Worm (Caenorhabditis elegans) whole organism, L1 larva: ENCODE data around the gene rps-22.

Experiments
- C04F5.9 ChIP-seq: sonication (generic microtip); optimal IDR thresholded peaks from 2 replicates; lab custom pipeline; 2016; ENCODE audit warnings: missing genetic modification characterization, missing compliant biosample characterization
- F16B12.6 ChIP-seq: fragments of 150-350 bp; optimal IDR thresholded peaks from 2 replicates; lab custom pipeline; 2014; ENCODE audit warnings: missing biosample characterization, missing genetic modification characterization
- aly-2 ChIP-seq: fragments of 150-350 bp; optimal IDR thresholded peaks from 2 replicates; lab custom pipeline; 2014; ENCODE audit warnings: missing biosample characterization, missing genetic modification characterization
- ceh-8 ChIP-seq: fragments of 200-800 bp; sonication (Bioruptor generic); optimal IDR thresholded peaks from 2 replicates; lab custom pipeline; 2018; ENCODE audit warnings: mild to moderate bottlenecking, missing genetic modification characterization, moderate library complexity, missing compliant biosample characterization
- ceh-82 ChIP-seq, 3 experiments: fragments of 150-350 bp in 1 of 3; sonication (generic microtip) in 2 of 3; optimal IDR thresholded peaks; 2 replicates each; lab custom pipeline; 2014 to 2017; ENCODE audit warnings: missing biosample characterization in 3 of 3, missing genetic modification characterization in 3 of 3
- ceh-88 ChIP-seq: fragments of 200-800 bp; sonication (Bioruptor generic); IDR thresholded peaks from 2 replicates; pipeline ENCODE4 v1.3.6; 2022; ENCODE audit warnings: missing genetic modification characterization, missing compliant biosample characterization
- ces-1 ChIP-seq: fragments of 150-350 bp; optimal IDR thresholded peaks from 2 replicates; lab custom pipeline; 2014; ENCODE audit warnings: missing biosample characterization, missing genetic modification reagents, missing genetic modification characterization
- efl-1 ChIP-seq, 4 experiments: fragments of 150-350 bp; optimal IDR thresholded peaks in 3 of 4; peaks in 1 of 4; 1 replicate in 1 of 4; 2 replicates in 3 of 4; lab custom pipeline; 2014; ENCODE audit warnings: missing biosample characterization in 2 of 4, missing genetic modification characterization in 2 of 4, missing genetic modification reagents in 2 of 4
- efl-3 ChIP-seq: fragments of 200-800 bp; sonication (Bioruptor generic); optimal IDR thresholded peaks from 2 replicates; lab custom pipeline; 2018; ENCODE audit warnings: mild to moderate bottlenecking, missing genetic modification characterization, missing compliant biosample characterization
- hlh-17 ChIP-seq: fragments of 200-800 bp; sonication (Bioruptor generic); optimal IDR thresholded peaks from 2 replicates; lab custom pipeline; 2018; ENCODE audit warnings: missing genetic modification characterization, mild to moderate bottlenecking, missing compliant biosample characterization, moderate library complexity, borderline replicate concordance
- isw-1 ChIP-seq: fragments of 200-800 bp; sonication (Bioruptor generic); IDR thresholded peaks from 2 replicates; pipeline ENCODE4 v1.3.6; 2022; ENCODE audit warnings: missing genetic modification characterization, missing compliant biosample characterization
- lin-13 ChIP-seq: fragments of 150-350 bp; optimal IDR thresholded peaks from 2 replicates; lab custom pipeline; 2014; ENCODE audit warnings: missing biosample characterization, missing genetic modification reagents, missing genetic modification characterization
- lin-14 ChIP-seq: fragments of 200-800 bp; sonication (Bioruptor generic); optimal IDR thresholded peaks from 2 replicates; lab custom pipeline; 2018; ENCODE audit warnings: mild to moderate bottlenecking, missing genetic modification characterization, moderate library complexity, missing compliant biosample characterization
- lir-3 ChIP-seq: sonication (generic microtip); optimal IDR thresholded peaks from 2 replicates; lab custom pipeline; 2016; ENCODE audit warnings: mild to moderate bottlenecking, missing genetic modification characterization, moderate library complexity, missing compliant biosample characterization; ENCODE audit not compliant: poor library complexity
- lsy-2 ChIP-seq, 2 experiments: fragments of 150-350 bp; optimal IDR thresholded peaks; 2 replicates each; lab custom pipeline; 2014; ENCODE audit warnings: missing biosample characterization in 2 of 2, missing genetic modification characterization in 2 of 2
- mdl-1 ChIP-seq, 2 experiments: fragments of 150-350 bp; optimal IDR thresholded peaks; 2 replicates each; lab custom pipeline; 2014 to 2017; ENCODE audit warnings: missing biosample characterization in 2 of 2, missing genetic modification characterization in 2 of 2, inconsistent platforms in 1 of 2
- nhr-11 ChIP-seq: fragments of 150-350 bp; optimal IDR thresholded peaks from 2 replicates; lab custom pipeline; 2014; ENCODE audit warnings: missing biosample characterization, missing genetic modification characterization
- nhr-12 ChIP-seq: sonication (generic microtip); optimal IDR thresholded peaks from 2 replicates; lab custom pipeline; 2017; ENCODE audit warnings: missing biosample characterization, missing genetic modification characterization
- nhr-19 ChIP-seq: fragments of 200-800 bp; sonication (Bioruptor generic); conservative IDR thresholded peaks from 2 replicates; pipeline ENCODE4 v1.3.6; 2022; ENCODE audit warnings: missing genetic modification characterization, missing compliant biosample characterization
- nhr-20 ChIP-seq: sonication (generic microtip); optimal IDR thresholded peaks from 2 replicates; lab custom pipeline; 2016; ENCODE audit warnings: mild to moderate bottlenecking, missing genetic modification characterization, missing compliant biosample characterization
- nhr-71 ChIP-seq: sonication (generic microtip); optimal IDR thresholded peaks from 2 replicates; lab custom pipeline; 2016; ENCODE audit warnings: mild to moderate bottlenecking, missing genetic modification characterization, moderate library complexity, missing compliant biosample characterization
- nhr-85 ChIP-seq: sonication (generic microtip); peaks from one replicate; lab custom pipeline; 2016; ENCODE audit warnings: missing genetic modification characterization, inconsistent platforms, missing compliant biosample characterization
- skn-1 ChIP-seq: fragments of 150-350 bp; optimal IDR thresholded peaks from 2 replicates; lab custom pipeline; 2014; ENCODE audit warnings: missing biosample characterization, missing genetic modification characterization
- sox-4 ChIP-seq: sonication (generic microtip); optimal IDR thresholded peaks from 2 replicates; lab custom pipeline; 2016; ENCODE audit warnings: missing genetic modification characterization, missing compliant biosample characterization
- sptf-1 ChIP-seq: fragments of 150-350 bp; optimal IDR thresholded peaks from 2 replicates; lab custom pipeline; 2014; ENCODE audit warnings: missing biosample characterization, missing genetic modification characterization
- sup-37 ChIP-seq: fragments of 200-800 bp; sonication (Bioruptor generic); optimal IDR thresholded peaks from 2 replicates; lab custom pipeline; 2018; ENCODE audit warnings: mild to moderate bottlenecking, missing genetic modification characterization, missing compliant biosample characterization
- swsn-7 ChIP-seq: sonication (generic microtip); optimal IDR thresholded peaks from 2 replicates; lab custom pipeline; 2016; ENCODE audit warnings: missing genetic modification characterization, missing compliant biosample characterization
- unc-86 ChIP-seq: sonication (generic microtip); optimal IDR thresholded peaks from 2 replicates; lab custom pipeline; 2016; ENCODE audit warnings: missing genetic modification characterization, missing compliant biosample characterization
- vab-15 ChIP-seq: sonication (generic microtip); optimal IDR thresholded peaks from 2 replicates; lab custom pipeline; 2017; ENCODE audit warnings: missing genotype, mild to moderate bottlenecking, missing genetic modification characterization, missing compliant biosample characterization
- zag-1 ChIP-seq: fragments of 150-350 bp; optimal IDR thresholded peaks from 2 replicates; lab custom pipeline; 2014; ENCODE audit warnings: missing biosample characterization, missing genetic modification characterization
- ztf-11 ChIP-seq, 2 experiments: sonication (generic microtip); optimal IDR thresholded peaks; 2 replicates each; lab custom pipeline; 2016 to 2017; ENCODE audit warnings: missing genetic modification characterization in 2 of 2, missing biosample characterization in 1 of 2, missing compliant biosample characterization in 1 of 2

The rps-22 gene

DNA sequence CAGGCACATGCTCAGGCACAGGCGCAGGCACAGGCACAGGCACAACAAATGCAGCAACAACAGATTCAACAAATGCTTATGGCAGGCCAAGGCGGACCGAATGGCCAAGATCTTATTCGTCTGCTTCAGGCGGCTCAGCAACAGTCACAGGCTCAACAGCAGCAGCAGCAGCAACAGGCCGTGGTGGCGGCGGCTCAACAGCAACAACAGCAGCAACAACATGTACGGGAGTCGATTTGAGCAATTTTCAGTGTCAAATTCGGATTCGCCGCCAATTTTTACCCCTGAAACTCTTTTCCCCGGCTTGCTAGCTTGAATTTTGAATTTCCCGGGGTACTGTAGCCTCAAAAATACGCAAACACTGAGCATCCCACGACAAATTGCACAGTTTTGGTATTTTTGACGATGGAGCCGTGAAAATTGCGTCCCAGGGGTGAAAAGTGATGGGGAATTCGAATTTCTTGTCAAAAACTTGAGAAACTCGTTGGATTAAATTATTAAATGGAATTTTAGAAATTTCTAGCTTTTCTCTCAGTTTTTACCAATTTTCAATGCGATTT lies 12.4 kb upstream of the rps-22 start:
- TF ChIP-seq swsn-7 (no peak), nhr-85 (peak; percentile 17), lsy-2 (tag; optimal IDR thresholded peaks at IDR 0.05; lab: Kevin White, UChicago) (peak; percentile 34 to 59), efl-1 (optimal IDR thresholded peaks at IDR 0.05; lab: Kevin White, UChicago) (no peak), efl-1 (GFP tag; optimal IDR thresholded peaks at IDR 0.05 in 1 of 2; lab: Kevin White, UChicago) (peak in 1 of 2 experiments; percentile 92), lin-13 (peak; percentile 70)

DNA sequence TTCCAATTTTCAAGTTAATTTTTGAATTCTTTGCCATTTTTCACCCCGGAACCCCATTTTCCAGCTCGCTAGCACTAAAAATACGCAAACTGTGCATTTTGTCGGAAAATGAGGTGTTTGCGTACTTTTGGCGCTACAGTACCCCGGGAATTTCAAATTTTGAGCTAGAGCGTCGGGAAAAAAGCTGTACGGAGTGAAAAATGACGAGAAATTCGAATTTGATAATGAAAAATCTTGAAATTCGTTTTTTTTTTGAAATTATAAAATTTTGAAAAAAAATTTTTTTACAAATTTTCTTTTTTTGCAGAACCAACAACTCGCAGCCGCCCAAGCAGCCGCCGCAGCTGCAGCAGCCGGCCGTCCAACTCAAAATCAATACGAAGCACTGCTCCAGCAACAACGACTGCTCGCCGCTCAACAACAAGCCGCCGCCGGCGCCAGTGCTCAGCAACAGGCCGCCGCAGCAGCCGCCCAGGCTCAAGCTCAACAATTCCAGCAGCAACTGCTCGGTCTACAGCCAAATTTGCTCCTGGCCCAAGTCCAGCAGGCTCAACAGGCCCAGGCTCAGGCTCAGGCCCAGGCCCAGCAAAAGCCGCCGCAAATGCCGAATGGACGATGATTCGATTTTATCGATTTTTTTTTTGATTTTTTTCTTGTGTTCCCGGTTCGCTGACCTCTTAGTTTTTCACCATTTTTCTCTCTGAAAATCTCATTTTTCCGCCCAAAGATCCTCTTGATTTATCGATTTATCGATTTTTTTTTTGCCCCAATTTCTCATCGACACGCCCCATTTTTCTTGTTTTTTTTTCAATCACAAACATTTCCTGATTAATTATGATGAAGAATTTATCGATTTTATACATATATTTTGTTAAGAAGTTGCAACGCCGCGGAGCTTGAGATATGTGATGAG lies 11.4 kb upstream of the rps-22 start:
- TF ChIP-seq sptf-1 (tag; lab: Kevin White, UChicago) = no peak
- no peak for TF ChIP-seq ceh-82 (tag; optimal IDR thresholded peaks at IDR 0.05; lab: Kevin White, UChicago)
- TF ChIP-seq lin-14 (GFP tag; lab: Kevin White, UChicago) = no peak
- TF ChIP-seq ceh-8 (GFP tag; lab: Kevin White, UChicago) = peak; percentile 0
- TF ChIP-seq nhr-12 (tag; lab: Kevin White, UChicago) = no peak
- no peak for TF ChIP-seq zag-1
- TF ChIP-seq hlh-17 (GFP tag; lab: Kevin White, UChicago) = no peak
- no peak for TF ChIP-seq nhr-19 (GFP tag; lab: Robert Waterston, UW)
- TF ChIP-seq lsy-2 (tag; optimal IDR thresholded peaks at IDR 0.05; lab: Kevin White, UChicago) = peak; percentile 55 to 58
- no peak for TF ChIP-seq mdl-1 (tag; optimal IDR thresholded peaks at IDR 0.05; lab: Kevin White, UChicago)
- no peak for TF ChIP-seq unc-86
- TF ChIP-seq efl-1 (optimal IDR thresholded peaks at IDR 0.05; lab: Kevin White, UChicago) = no peak
- TF ChIP-seq efl-1 (GFP tag; optimal IDR thresholded peaks at IDR 0.05 in 1 of 2; lab: Kevin White, UChicago) = peak in 1 of 2 experiments; percentile 77
- TF ChIP-seq nhr-71 (tag; lab: Kevin White, UChicago) = no peak
- TF ChIP-seq ztf-11 (tag; optimal IDR thresholded peaks at IDR 0.05; lab: Kevin White, UChicago) = no peak
- no peak for TF ChIP-seq ces-1
- peak; percentile 61 for TF ChIP-seq nhr-85

ce11 chrIII:1939625-1939988 lies 10.7 kb upstream of the rps-22 start:
- TF ChIP-seq efl-3 (GFP tag; lab: Kevin White, UChicago) = no peak
- no peak for TF ChIP-seq F16B12.6 (tag; lab: Kevin White, UChicago)
- TF ChIP-seq swsn-7 = no peak
- no peak for TF ChIP-seq skn-1 (tag; lab: Kevin White, UChicago)
- peak; percentile 24 to 61 for TF ChIP-seq lsy-2 (tag; optimal IDR thresholded peaks at IDR 0.05; lab: Kevin White, UChicago)
- TF ChIP-seq vab-15 (tag; lab: Kevin White, UChicago) = no peak
- TF ChIP-seq nhr-11 = no peak
- TF ChIP-seq lin-13 = peak; percentile 24
- no peak for TF ChIP-seq C04F5.9 (tag; lab: Kevin White, UChicago)
- peak; percentile 66 for TF ChIP-seq aly-2 (tag; lab: Kevin White, UChicago)
- TF ChIP-seq nhr-85 = peak; percentile 49
- TF ChIP-seq nhr-71 (tag; lab: Kevin White, UChicago) = no peak
- no peak for TF ChIP-seq lir-3
- TF ChIP-seq nhr-20 (tag; lab: Kevin White, UChicago) = no peak
- TF ChIP-seq efl-1 (optimal IDR thresholded peaks at IDR 0.05; lab: Kevin White, UChicago) = no peak
- TF ChIP-seq efl-1 (GFP tag; optimal IDR thresholded peaks at IDR 0.05 in 1 of 2; lab: Kevin White, UChicago) = peak in 1 of 2 experiments; percentile 54
- no peak for TF ChIP-seq sup-37 (GFP tag; lab: Kevin White, UChicago)

DNA sequence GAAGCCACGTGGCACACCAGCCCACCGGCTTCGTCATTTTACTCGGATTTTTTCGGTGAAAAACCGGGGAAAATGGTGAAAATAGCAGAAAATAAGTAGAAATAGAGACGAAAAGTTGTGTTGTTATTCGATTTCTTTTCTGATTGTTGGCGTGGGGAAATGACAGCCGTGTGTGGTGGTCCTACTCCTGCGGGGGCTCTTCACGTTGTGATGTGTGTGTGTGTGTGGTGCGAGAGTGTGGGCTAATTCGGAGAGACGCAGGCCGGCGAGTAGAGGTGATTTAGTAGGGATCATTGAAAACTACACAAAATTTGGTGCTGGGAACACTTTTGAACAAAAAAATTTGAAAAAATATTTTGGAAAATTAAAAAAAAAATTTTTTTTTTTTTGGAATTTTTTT lies 6.8 kb upstream of the rps-22 start, which contains the start of gene F53A3.1:
F53A3.1 (minus strand) TSS at position 150 of the 400 bp plus-strand sequence.
- TF ChIP-seq efl-1 (optimal IDR thresholded peaks at IDR 0.05; lab: Kevin White, UChicago) = no peak
- no peak for TF ChIP-seq efl-1 (GFP tag; optimal IDR thresholded peaks at IDR 0.05 in 1 of 2; lab: Kevin White, UChicago)
- no peak for TF ChIP-seq isw-1 (GFP tag; lab: Robert Waterston, UW)
- no peak for TF ChIP-seq ceh-88 (GFP tag; lab: Robert Waterston, UW)
- no peak for TF ChIP-seq sox-4 (tag; lab: Kevin White, UChicago)
